Worm (Caenorhabditis elegans) whole organism, L1 larva: ENCODE results near the gene C16A3.2.

Experiments
- C04F5.9 ChIP-seq: sonication (generic microtip); optimal IDR thresholded peaks from 2 replicates; lab custom pipeline; 2016; ENCODE audit warnings: missing genetic modification characterization, missing compliant biosample characterization
- C16A3.4 ChIP-seq: fragments of 150-350 bp; optimal IDR thresholded peaks from 2 replicates; lab custom pipeline; 2014; ENCODE audit warnings: missing biosample characterization, missing genetic modification characterization
- F16B12.6 ChIP-seq: fragments of 150-350 bp; optimal IDR thresholded peaks from 2 replicates; lab custom pipeline; 2014; ENCODE audit warnings: missing biosample characterization, missing genetic modification characterization
- Y116A8C.19 ChIP-seq: sonication (generic microtip); optimal IDR thresholded peaks from 2 replicates; lab custom pipeline; 2016; ENCODE audit warnings: missing compliant biosample characterization, missing genetic modification characterization, borderline replicate concordance
- alr-1 ChIP-seq: fragments of 200-800 bp; sonication (Bioruptor generic); optimal IDR thresholded peaks from 2 replicates; lab custom pipeline; 2018; ENCODE audit warnings: borderline replicate concordance, mild to moderate bottlenecking, missing genetic modification characterization, missing compliant biosample characterization
- aly-2 ChIP-seq: fragments of 150-350 bp; optimal IDR thresholded peaks from 2 replicates; lab custom pipeline; 2014; ENCODE audit warnings: missing biosample characterization, missing genetic modification characterization
- ama-1 ChIP-seq: fragments of 150-350 bp; optimal IDR thresholded peaks from 2 replicates; lab custom pipeline; 2014
- blmp-1 ChIP-seq: fragments of 150-350 bp; optimal IDR thresholded peaks from 2 replicates; lab custom pipeline; 2014; ENCODE audit warnings: missing biosample characterization, missing genetic modification characterization
- ceh-8 ChIP-seq: fragments of 200-800 bp; sonication (Bioruptor generic); optimal IDR thresholded peaks from 2 replicates; lab custom pipeline; 2018; ENCODE audit warnings: mild to moderate bottlenecking, missing genetic modification characterization, moderate library complexity, missing compliant biosample characterization
- ceh-88 ChIP-seq: fragments of 200-800 bp; sonication (Bioruptor generic); IDR thresholded peaks from 2 replicates; pipeline ENCODE4 v1.3.6; 2022; ENCODE audit warnings: missing genetic modification characterization, missing compliant biosample characterization
- ces-1 ChIP-seq: fragments of 150-350 bp; optimal IDR thresholded peaks from 2 replicates; lab custom pipeline; 2014; ENCODE audit warnings: missing biosample characterization, missing genetic modification reagents, missing genetic modification characterization
- dpl-1 ChIP-seq, 3 experiments: fragments of 150-350 bp in 2 of 3; sonication (generic microtip) in 1 of 3; optimal IDR thresholded peaks; 2 replicates each; lab custom pipeline; 2014 to 2017; ENCODE audit warnings: missing biosample characterization in 3 of 3, missing genetic modification characterization in 3 of 3, missing genetic modification reagents in 3 of 3
- dsc-1 ChIP-seq: sonication (generic microtip); optimal IDR thresholded peaks from 2 replicates; lab custom pipeline; 2016; ENCODE audit warnings: mild to moderate bottlenecking, missing genetic modification characterization, missing compliant biosample characterization
- efl-1 ChIP-seq, 4 experiments: fragments of 150-350 bp; optimal IDR thresholded peaks in 3 of 4; peaks in 1 of 4; 1 replicate in 1 of 4; 2 replicates in 3 of 4; lab custom pipeline; 2014; ENCODE audit warnings: missing biosample characterization in 2 of 4, missing genetic modification characterization in 2 of 4, missing genetic modification reagents in 2 of 4
- egl-13 ChIP-seq: sonication (generic microtip); optimal IDR thresholded peaks from 2 replicates; lab custom pipeline; 2016; ENCODE audit warnings: missing genotype, missing genetic modification reagents, missing genetic modification characterization, missing compliant biosample characterization
- egl-27 ChIP-seq, 2 experiments: fragments of 150-350 bp in 1 of 2; sonication (generic microtip); optimal IDR thresholded peaks; 3 replicates each; lab custom pipeline; 2017 to 2018; ENCODE audit warnings: missing biosample characterization in 2 of 2, missing genetic modification characterization in 2 of 2, missing genetic modification reagents in 2 of 2
- elt-2 ChIP-seq: sonication (generic microtip); optimal IDR thresholded peaks from 2 replicates; lab custom pipeline; 2016; ENCODE audit warnings: missing genetic modification characterization, mild to moderate bottlenecking, inconsistent platforms, missing compliant biosample characterization, missing genetic modification reagents
- fkh-10 ChIP-seq: sonication (generic microtip); optimal IDR thresholded peaks from 2 replicates; lab custom pipeline; 2017; ENCODE audit warnings: missing biosample characterization, missing genetic modification reagents, missing genetic modification characterization
- fkh-4 ChIP-seq: sonication (generic microtip); optimal IDR thresholded peaks from 2 replicates; lab custom pipeline; 2016; ENCODE audit warnings: missing compliant biosample characterization, missing genetic modification characterization, borderline replicate concordance
- fos-1 ChIP-seq: fragments of 150-350 bp; optimal IDR thresholded peaks from 2 replicates; lab custom pipeline; 2014; ENCODE audit warnings: missing biosample characterization, missing genetic modification characterization
- grh-1 ChIP-seq: fragments of 200-800 bp; sonication (Bioruptor generic); IDR thresholded peaks from 2 replicates; pipeline ENCODE4 v1.3.6; 2022; ENCODE audit warnings: missing genetic modification reagents, missing genetic modification characterization, missing compliant biosample characterization
- hlh-4 ChIP-seq: sonication (generic microtip); optimal IDR thresholded peaks from 2 replicates; lab custom pipeline; 2016; ENCODE audit warnings: mild to moderate bottlenecking, missing genetic modification characterization, missing compliant biosample characterization
- isw-1 ChIP-seq: fragments of 200-800 bp; sonication (Bioruptor generic); IDR thresholded peaks from 2 replicates; pipeline ENCODE4 v1.3.6; 2022; ENCODE audit warnings: missing genetic modification characterization, missing compliant biosample characterization
- lin-35 ChIP-seq, 2 experiments: fragments of 150-350 bp; optimal IDR thresholded peaks; 2 replicates each; lab custom pipeline; 2014; ENCODE audit warnings: missing biosample characterization in 2 of 2, missing genetic modification characterization in 2 of 2, missing genetic modification reagents in 2 of 2
- lsy-2 ChIP-seq, 2 experiments: fragments of 150-350 bp; optimal IDR thresholded peaks; 2 replicates each; lab custom pipeline; 2014; ENCODE audit warnings: missing biosample characterization in 2 of 2, missing genetic modification characterization in 2 of 2
- mab-9 ChIP-seq: fragments of 200-800 bp; sonication (Bioruptor generic); IDR thresholded peaks from 2 replicates; pipeline ENCODE4 v1.3.6; 2022; ENCODE audit warnings: missing genetic modification reagents, missing genetic modification characterization, missing compliant biosample characterization
- mdl-1 ChIP-seq, 2 experiments: fragments of 150-350 bp; optimal IDR thresholded peaks; 2 replicates each; lab custom pipeline; 2014 to 2017; ENCODE audit warnings: missing biosample characterization in 2 of 2, missing genetic modification characterization in 2 of 2, inconsistent platforms in 1 of 2
- mef-2 ChIP-seq: fragments of 150-350 bp; optimal IDR thresholded peaks from 2 replicates; lab custom pipeline; 2014; ENCODE audit warnings: missing biosample characterization, missing genetic modification characterization
- nhr-12 ChIP-seq: sonication (generic microtip); optimal IDR thresholded peaks from 2 replicates; lab custom pipeline; 2017; ENCODE audit warnings: missing biosample characterization, missing genetic modification characterization
- nhr-20 ChIP-seq: sonication (generic microtip); optimal IDR thresholded peaks from 2 replicates; lab custom pipeline; 2016; ENCODE audit warnings: mild to moderate bottlenecking, missing genetic modification characterization, missing compliant biosample characterization
- nhr-237 ChIP-seq: fragments of 150-350 bp; optimal IDR thresholded peaks from 2 replicates; lab custom pipeline; 2014; ENCODE audit warnings: missing biosample characterization, missing genetic modification characterization
- nhr-28 ChIP-seq: fragments of 150-350 bp; optimal IDR thresholded peaks from 2 replicates; lab custom pipeline; 2014; ENCODE audit warnings: missing biosample characterization, missing genetic modification characterization
- nhr-47 ChIP-seq: sonication (generic microtip); optimal IDR thresholded peaks from 2 replicates; lab custom pipeline; 2016; ENCODE audit warnings: mild to moderate bottlenecking, missing genetic modification characterization, moderate library complexity, missing compliant biosample characterization
- nhr-71 ChIP-seq: sonication (generic microtip); optimal IDR thresholded peaks from 2 replicates; lab custom pipeline; 2016; ENCODE audit warnings: mild to moderate bottlenecking, missing genetic modification characterization, moderate library complexity, missing compliant biosample characterization
- nhr-77 ChIP-seq: fragments of 150-350 bp; optimal IDR thresholded peaks from 2 replicates; lab custom pipeline; 2014; ENCODE audit warnings: missing biosample characterization, missing genetic modification characterization
- nhr-85 ChIP-seq: sonication (generic microtip); peaks from one replicate; lab custom pipeline; 2016; ENCODE audit warnings: missing genetic modification characterization, inconsistent platforms, missing compliant biosample characterization
- nhr-90 ChIP-seq: sonication (generic microtip); optimal IDR thresholded peaks from 2 replicates; lab custom pipeline; 2016; ENCODE audit warnings: mild to moderate bottlenecking, missing genetic modification characterization, missing compliant biosample characterization; ENCODE audit not compliant: poor library complexity
- pqm-1 ChIP-seq: sonication (generic microtip); optimal IDR thresholded peaks from 3 replicates; lab custom pipeline; 2017; ENCODE audit warnings: missing biosample characterization, missing genetic modification characterization
- rnt-1 ChIP-seq: sonication (generic microtip); optimal IDR thresholded peaks from 2 replicates; lab custom pipeline; 2016; ENCODE audit warnings: mild to moderate bottlenecking, missing genetic modification characterization, moderate library complexity, missing compliant biosample characterization
- skn-1 ChIP-seq: fragments of 150-350 bp; optimal IDR thresholded peaks from 2 replicates; lab custom pipeline; 2014; ENCODE audit warnings: missing biosample characterization, missing genetic modification characterization
- snu-23 ChIP-seq: sonication (generic microtip); optimal IDR thresholded peaks from 2 replicates; lab custom pipeline; 2016; ENCODE audit warnings: missing genetic modification characterization, missing compliant biosample characterization
- sptf-1 ChIP-seq: fragments of 150-350 bp; optimal IDR thresholded peaks from 2 replicates; lab custom pipeline; 2014; ENCODE audit warnings: missing biosample characterization, missing genetic modification characterization
- sup-37 ChIP-seq: fragments of 200-800 bp; sonication (Bioruptor generic); optimal IDR thresholded peaks from 2 replicates; lab custom pipeline; 2018; ENCODE audit warnings: mild to moderate bottlenecking, missing genetic modification characterization, missing compliant biosample characterization
- swsn-7 ChIP-seq: sonication (generic microtip); optimal IDR thresholded peaks from 2 replicates; lab custom pipeline; 2016; ENCODE audit warnings: missing genetic modification characterization, missing compliant biosample characterization
- tbx-2 ChIP-seq: sonication (generic microtip); optimal IDR thresholded peaks from 2 replicates; lab custom pipeline; 2016; ENCODE audit warnings: missing genetic modification characterization, missing compliant biosample characterization
- unc-86 ChIP-seq: sonication (generic microtip); optimal IDR thresholded peaks from 2 replicates; lab custom pipeline; 2016; ENCODE audit warnings: missing genetic modification characterization, missing compliant biosample characterization
- unc-98 ChIP-seq: fragments of 200-800 bp; sonication (Bioruptor generic); IDR thresholded peaks from 2 replicates; pipeline ENCODE4 v1.3.6; 2022; ENCODE audit warnings: missing genetic modification characterization, missing compliant biosample characterization
- vab-15 ChIP-seq: sonication (generic microtip); optimal IDR thresholded peaks from 2 replicates; lab custom pipeline; 2017; ENCODE audit warnings: missing genotype, mild to moderate bottlenecking, missing genetic modification characterization, missing compliant biosample characterization
- zag-1 ChIP-seq: fragments of 150-350 bp; optimal IDR thresholded peaks from 2 replicates; lab custom pipeline; 2014; ENCODE audit warnings: missing biosample characterization, missing genetic modification characterization
- zip-4 ChIP-seq: fragments of 200-800 bp; sonication (Bioruptor generic); optimal IDR thresholded peaks from 2 replicates; lab custom pipeline; 2018; ENCODE audit warnings: mild to moderate bottlenecking, missing genetic modification characterization, moderate library complexity, missing compliant biosample characterization
- ztf-11 ChIP-seq, 2 experiments: sonication (generic microtip); optimal IDR thresholded peaks; 2 replicates each; lab custom pipeline; 2016 to 2017; ENCODE audit warnings: missing genetic modification characterization in 2 of 2, missing biosample characterization in 1 of 2, missing compliant biosample characterization in 1 of 2

The C16A3.2 gene

DNA sequence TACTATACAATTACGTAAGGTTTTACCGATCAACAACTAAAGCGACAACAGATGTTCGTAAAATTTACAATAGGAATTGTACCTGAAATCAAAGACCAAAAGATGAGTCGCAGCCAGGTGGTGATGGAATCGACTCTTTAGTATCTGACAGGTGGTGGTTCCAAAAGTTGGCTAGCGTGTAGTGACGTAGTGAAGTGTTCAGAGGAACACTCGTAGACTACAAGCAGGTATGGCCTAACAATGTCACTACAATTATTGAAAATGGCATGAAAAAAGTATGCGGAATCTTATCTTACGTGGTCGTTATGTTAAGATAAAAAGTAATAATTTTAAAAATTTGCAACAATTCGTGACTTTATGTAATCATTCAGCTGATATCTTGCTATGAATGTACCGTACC lies 31.8 kb downstream of the C16A3.2 start:
- TF ChIP-seq unc-98 (GFP tag; lab: Robert Waterston, UW) (no peak), egl-13 (no peak), nhr-85 (tag; lab: Kevin White, UChicago) (peak; percentile 74)

DNA sequence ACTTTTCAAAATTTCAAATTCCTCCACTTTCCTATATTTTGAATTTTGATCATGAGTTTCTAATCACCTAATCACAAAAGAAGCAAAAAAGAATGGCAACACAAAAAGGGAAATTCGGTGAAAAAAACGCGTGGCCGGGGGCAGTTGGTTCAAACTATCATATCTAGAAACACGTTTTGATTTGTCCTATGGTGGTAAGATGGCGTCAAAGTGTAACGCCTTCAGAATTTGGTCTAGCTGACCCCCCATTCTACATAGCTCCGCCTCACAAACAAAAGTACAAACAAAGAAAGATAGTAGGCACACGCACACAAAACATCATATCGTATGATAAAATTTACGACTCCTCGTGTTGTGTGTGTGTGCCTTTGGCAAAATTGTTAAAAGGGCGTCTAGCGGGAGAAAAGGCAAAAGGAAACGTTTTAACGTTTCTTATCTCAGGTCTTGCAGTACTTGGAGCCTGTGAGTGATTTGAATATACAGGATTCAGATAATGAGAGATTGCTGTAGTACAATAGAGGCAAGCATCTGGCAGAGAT lies 32.4 kb downstream of the C16A3.2 start:
- TF ChIP-seq nhr-28 (tag; lab: Kevin White, UChicago) (no peak), unc-98 (GFP tag; lab: Robert Waterston, UW) (no peak), dpl-1 (GFP tag; optimal IDR thresholded peaks at IDR 0.05; lab: Kevin White, UChicago) (no peak), skn-1 (tag; lab: Kevin White, UChicago) (no peak), Y116A8C.19 (no peak), mdl-1 (tag; optimal IDR thresholded peaks at IDR 0.05; lab: Kevin White, UChicago) (peak in 1 of 2 experiments; percentile 31), ceh-88 (no peak), fos-1 (tag; lab: Kevin White, UChicago) (no peak), C16A3.4 (tag; lab: Kevin White, UChicago) (no peak), nhr-20 (tag; lab: Kevin White, UChicago) (peak; percentile 16), unc-86 (tag; lab: Kevin White, UChicago) (no peak), efl-1 (optimal IDR thresholded peaks at IDR 0.05; lab: Kevin White, UChicago) (no peak), efl-1 (GFP tag; optimal IDR thresholded peaks at IDR 0.05 in 1 of 2; lab: Kevin White, UChicago) (no peak), vab-15 (tag; lab: Kevin White, UChicago) (no peak), alr-1 (no peak), hlh-4 (no peak), F16B12.6 (no peak), ztf-11 (tag; optimal IDR thresholded peaks at IDR 0.05; lab: Kevin White, UChicago) (no peak), dsc-1 (tag; lab: Kevin White, UChicago) (no peak), nhr-90 (tag; lab: Kevin White, UChicago) (peak; percentile 35), isw-1 (no peak), zip-4 (no peak), fkh-4 (tag; lab: Kevin White, UChicago) (no peak), swsn-7 (tag; lab: Kevin White, UChicago) (no peak), ceh-8 (GFP tag; lab: Kevin White, UChicago) (no peak), ama-1 (lab: Kevin White, UChicago) (no peak), mef-2 (tag; lab: Kevin White, UChicago) (no peak), nhr-47 (no peak), tbx-2 (tag; lab: Kevin White, UChicago) (no peak), pqm-1 (no peak), aly-2 (no peak), rnt-1 (tag; lab: Kevin White, UChicago) (no peak), blmp-1 (tag; lab: Kevin White, UChicago) (peak; percentile 36), zag-1 (tag; lab: Kevin White, UChicago) (no peak), C04F5.9 (tag; lab: Kevin White, UChicago) (no peak), nhr-77 (no peak), nhr-237 (tag; lab: Kevin White, UChicago) (no peak), nhr-71 (peak; percentile 28), elt-2 (tag; lab: Kevin White, UChicago) (peak; percentile 72), fkh-10 (GFP tag; lab: Kevin White, UChicago) (no peak), nhr-85 (tag; lab: Kevin White, UChicago) (peak; percentile 45), nhr-12 (tag; lab: Kevin White, UChicago) (no peak), snu-23 (GFP tag; lab: Kevin White, UChicago) (no peak), egl-27 (tag; optimal IDR thresholded peaks at IDR 0.05; lab: Kevin White, UChicago) (no peak), grh-1 (no peak), mab-9 (no peak), lin-35 (GFP tag; optimal IDR thresholded peaks at IDR 0.05; lab: Kevin White, UChicago) (peak in 1 of 2 experiments; percentile 57), sup-37 (no peak), lsy-2 (tag; optimal IDR thresholded peaks at IDR 0.05; lab: Kevin White, UChicago) (no peak), ces-1 (GFP tag; lab: Kevin White, UChicago) (no peak), sptf-1 (tag; lab: Kevin White, UChicago) (no peak)
